Worm (Caenorhabditis elegans): ENCODE results near the gene spig-3.

spig-3 gene

ce11 chrV:14301076-14301475 lies 1.6 kb upstream of the spig-3 start, which contains the start of gene F14D7.6:
Gene F14D7.6, plus strand, starts transcription at chrV:14301413.
- TF ChIP-seq elt-2 (tag; optimal IDR thresholded peaks at IDR 0.05) (peak; percentile 21), sdc-2 (tag; optimal IDR thresholded peaks at IDR 0.05) (no peak)

ce11 chrV:14296499-14296898 lies 3.0 kb downstream of the spig-3 start, which contains the start of gene F14D7.3:
Gene F14D7.3, plus strand, starts transcription at chrV:14296799.
- TF ChIP-seq ceh-45 (GFP tag; IDR thresholded peaks at IDR 0.05) (no peak), unc-55 (GFP tag; optimal IDR thresholded peaks at IDR 0.05) (no peak), ama-1 (optimal IDR thresholded peaks at IDR 0.05) (no peak), pros-1 (tag; optimal IDR thresholded peaks at IDR 0.05) (no peak), tbx-7 (tag; optimal IDR thresholded peaks at IDR 0.05) (no peak), C08G9.2 (tag; optimal IDR thresholded peaks at IDR 0.05) (no peak), fkh-10 (GFP tag; optimal IDR thresholded peaks at IDR 0.05) (no peak), eyg-1 (tag; optimal IDR thresholded peaks at IDR 0.05) (no peak)

- no peak for TF ChIP-seq ceh-6 (GFP tag; optimal IDR thresholded peaks at IDR 0.05)
- TF ChIP-seq ztf-16 (tag; optimal IDR thresholded peaks at IDR 0.05), result no peak
- TF ChIP-seq gmeb-2 (tag; optimal IDR thresholded peaks at IDR 0.05), result no peak
- TF ChIP-seq C38D4.7 (GFP tag; optimal IDR thresholded peaks at IDR 0.05), result no peak
- TF ChIP-seq hlh-15 (tag; optimal IDR thresholded peaks at IDR 0.05), result no peak
- TF ChIP-seq hlh-13 (GFP tag; optimal IDR thresholded peaks at IDR 0.05), result no peak
- no peak for TF ChIP-seq nhr-11 (tag; optimal IDR thresholded peaks at IDR 0.05)
- TF ChIP-seq fax-1 (tag; optimal IDR thresholded peaks at IDR 0.05), result no peak
- TF ChIP-seq eyg-1 (tag; optimal IDR thresholded peaks at IDR 0.05), result no peak
- no peak for TF ChIP-seq dve-1 (tag; optimal IDR thresholded peaks at IDR 0.05)
These were observed 5.1 kb downstream of the spig-3 start, which contains the start of gene F14D7.9 for ce11 chrV:14294396-14294795. Gene F14D7.9, plus strand, starts transcription at chrV:14294696.

ce11 chrV:14293667-14294194 lies 5.7 kb downstream of the spig-3 start, which contains the start of gene F14D7.2:
Gene F14D7.2, minus strand, starts transcription at chrV:14293717.
- TF ChIP-seq sdc-2 (tag; optimal IDR thresholded peaks at IDR 0.05) (no peak), ceh-19 (GFP tag; optimal IDR thresholded peaks at IDR 0.05) (no peak), sox-2 (GFP tag; IDR thresholded peaks at IDR 0.05) (no peak), ztf-16 (tag; optimal IDR thresholded peaks at IDR 0.05) (no peak), ceh-2 (tag; optimal IDR thresholded peaks at IDR 0.05) (no peak), nhr-232 (tag; optimal IDR thresholded peaks at IDR 0.05) (no peak), fax-1 (tag; optimal IDR thresholded peaks at IDR 0.05) (no peak), pag-3 (tag; optimal IDR thresholded peaks at IDR 0.05; ENCODE audit: borderline replicate concordance) (no peak), ceh-48 (tag; optimal IDR thresholded peaks at IDR 0.05) (no peak), ceh-6 (GFP tag; optimal IDR thresholded peaks at IDR 0.05) (no peak), tbx-2 (tag; optimal IDR thresholded peaks at IDR 0.05) (no peak)

ce11 chrV:14290636-14291035 lies 8.8 kb downstream of the spig-3 start, which contains the start of gene F14D7.18:
Gene F14D7.18, minus strand, starts transcription at chrV:14290736.
- TF ChIP-seq K09A11.1 (tag; optimal IDR thresholded peaks at IDR 0.05; ENCODE audit: insufficient read depth) (no peak), pag-3 (tag; optimal IDR thresholded peaks at IDR 0.05; ENCODE audit: borderline replicate concordance) (no peak)

ce11 chrV:14289363-14289762 lies 10.1 kb downstream of the spig-3 start, which contains the start of gene F14D7.1:
Gene F14D7.1, minus strand, starts transcription at chrV:14289463.
- TF ChIP-seq lin-11 (tag; optimal IDR thresholded peaks at IDR 0.05) (no peak), unc-86 (tag; optimal IDR thresholded peaks at IDR 0.05) (no peak), sox-2 (GFP tag; IDR thresholded peaks at IDR 0.05) (no peak), syd-9 (tag; optimal IDR thresholded peaks at IDR 0.05) (no peak), pqm-1 (tag; optimal IDR thresholded peaks at IDR 0.05) (no peak), fax-1 (tag; optimal IDR thresholded peaks at IDR 0.05) (no peak), nhr-232 (tag; optimal IDR thresholded peaks at IDR 0.05) (no peak), ceh-6 (GFP tag; optimal IDR thresholded peaks at IDR 0.05) (no peak), ceh-18 (tag; optimal IDR thresholded peaks at IDR 0.05) (no peak), ceh-24 (tag; optimal IDR thresholded peaks at IDR 0.05) (no peak)
